Fruit fly (Drosophila melanogaster): Measurements from ENCODE around the gene Zmynd8.

Gene Zmynd8

dm6 chr3R:31709769-31710168, 40.5 kb downstream of the Zmynd8 start (continued):
- TF ChIP-seq croc (GFP tag; conservative IDR thresholded peaks at IDR 0.05) (no peak), Med (GFP tag) (peak; percentile 71), oc (tag; optimal IDR thresholded peaks at IDR 0.05) (peak; percentile 25), dmrt99B (tag; optimal IDR thresholded peaks at IDR 0.05) (peak; percentile 37), CG1603 (tag; optimal IDR thresholded peaks at IDR 0.05) (peak; percentile 26), run (tag; optimal IDR thresholded peaks at IDR 0.05) (no peak), sisA (GFP tag; IDR thresholded peaks at IDR 0.05) (0 out of 2 replicates have a peak, but pooled peaks have one; percentile 19), Sox102F (GFP tag; optimal IDR thresholded peaks at IDR 0.05) (peak; percentile 12), Tbp (GFP tag; optimal IDR thresholded peaks at IDR 0.05) (no peak), HLH54F (GFP tag; optimal IDR thresholded peaks at IDR 0.05) (no peak), gfzf (GFP tag; optimal IDR thresholded peaks at IDR 0.05) (no peak), Nf-YA (GFP tag; IDR thresholded peaks at IDR 0.05) (no peak), bsh (GFP tag; optimal IDR thresholded peaks at IDR 0.05) (peak in 1 of 2 experiments; percentile 24), CG3065 (GFP tag; optimal IDR thresholded peaks at IDR 0.05) (no peak), NC2β (GFP tag; optimal IDR thresholded peaks at IDR 0.05) (no peak), crc (GFP tag; optimal IDR thresholded peaks at IDR 0.05) (no peak), btn (GFP tag; optimal IDR thresholded peaks at IDR 0.05) (no peak), fru (optimal IDR thresholded peaks at IDR 0.05) (no peak), Atf3 (GFP tag; optimal IDR thresholded peaks at IDR 0.05) (peak; percentile 7), ranshi (GFP tag; IDR thresholded peaks at IDR 0.05) (no peak), row (GFP tag; IDR thresholded peaks at IDR 0.05) (peak; percentile 53), ara (GFP tag; IDR thresholded peaks at IDR 0.05) (no peak), CG6854 (GFP tag; optimal IDR thresholded peaks at IDR 0.05) (no peak), CG32767 (GFP tag; IDR thresholded peaks at IDR 0.05) (no peak), CG17361 (GFP tag; IDR thresholded peaks at IDR 0.05) (0 out of 3 replicates have a peak, but pooled peaks have one; percentile 24), zfh2 (GFP tag; optimal IDR thresholded peaks at IDR 0.05) (no peak), D (optimal IDR thresholded peaks at IDR 0.05) (no peak), D (GFP tag; optimal IDR thresholded peaks at IDR 0.05) (no peak), D19A (tag; optimal IDR thresholded peaks at IDR 0.05) (peak; percentile 65), CG9437 (GFP tag; optimal IDR thresholded peaks at IDR 0.05) (peak; percentile 4)

dm6 chr3R:31711270-31712029, 42.2 kb downstream of the Zmynd8 start:
- TF ChIP-seq sr (GFP tag; IDR thresholded peaks at IDR 0.05): peak; percentile 75
- TF ChIP-seq CG12659 (GFP tag; optimal IDR thresholded peaks at IDR 0.05): no peak
- no peak for TF ChIP-seq HHEX (GFP tag; optimal IDR thresholded peaks at IDR 0.05)
- TF ChIP-seq CG7556 (GFP tag; optimal IDR thresholded peaks at IDR 0.05): no peak
- TF ChIP-seq sd (tag; optimal IDR thresholded peaks at IDR 0.05): peak; percentile 7
- 0 out of 3 replicates have a peak, but pooled peaks have one; percentile 30 for TF ChIP-seq CG2199 (GFP tag; IDR thresholded peaks at IDR 0.05)
- peak; percentile 44 for TF ChIP-seq CG12769 (tag; optimal IDR thresholded peaks at IDR 0.05)
- TF ChIP-seq CG4360 (GFP tag; IDR thresholded peaks at IDR 0.05): 0 out of 2 replicates have a peak, but pooled peaks have one; percentile 18
- TF ChIP-seq bsh (GFP tag; optimal IDR thresholded peaks at IDR 0.05): peak in 1 of 2 experiments; percentile 8
- peak; percentile 52 for TF ChIP-seq Med (GFP tag)
- TF ChIP-seq Eip74EF (GFP tag; optimal IDR thresholded peaks at IDR 0.05): no peak
- TF ChIP-seq knrl (GFP tag; IDR thresholded peaks at IDR 0.05; ENCODE audit: partially characterized antibody): 0 out of 3 replicates have a peak, but pooled peaks have one; percentile 11
- peak; percentile 24 for TF ChIP-seq CG13894 (tag; optimal IDR thresholded peaks at IDR 0.05)
- TF ChIP-seq yki (optimal IDR thresholded peaks at IDR 0.05): no peak
- TF ChIP-seq CG4707 (GFP tag; optimal IDR thresholded peaks at IDR 0.05): no peak
- TF ChIP-seq jing (GFP tag; optimal IDR thresholded peaks at IDR 0.05): no peak
- TF ChIP-seq sens (GFP tag): peak; percentile 76
- TF ChIP-seq Blimp-1 (GFP tag; optimal IDR thresholded peaks at IDR 0.05): peak; percentile 42
- TF ChIP-seq Xrp1 (GFP tag; IDR thresholded peaks at IDR 0.05): 0 out of 2 replicates have a peak, but pooled peaks have one; percentile 6
- no peak for TF ChIP-seq CG8944 (GFP tag; optimal IDR thresholded peaks at IDR 0.05)
- TF ChIP-seq Trl (optimal IDR thresholded peaks at IDR 0.05): no peak
- no peak for TF ChIP-seq Trl (GFP tag; optimal IDR thresholded peaks at IDR 0.05)
- TF ChIP-seq dmrt99B (tag; optimal IDR thresholded peaks at IDR 0.05): no peak
- no peak for TF ChIP-seq ewg (GFP tag; optimal IDR thresholded peaks at IDR 0.05)

Data from whole organism, embryonic.